Worm (Caenorhabditis elegans) whole organism, L2 larva: ENCODE data around the gene C08A9.3.

ENCODE experiments used
- ama-1 ChIP-seq: fragments of 150-350 bp; optimal IDR thresholded peaks from 2 replicates; lab custom pipeline; 2018; ENCODE audit warnings: inconsistent platforms
- blmp-1 ChIP-seq: sonication (generic microtip); optimal IDR thresholded peaks from 2 replicates; lab custom pipeline; 2017; ENCODE audit warnings: missing genetic modification characterization, mild to moderate bottlenecking, missing compliant biosample characterization, antibody characterized with exemption, moderate library complexity; ENCODE audit not compliant: insufficient read depth
- ceh-16 ChIP-seq: fragments of 150-350 bp; optimal IDR thresholded peaks from 2 replicates; lab custom pipeline; 2014; ENCODE audit warnings: missing biosample characterization, missing genetic modification characterization
- mdl-1 ChIP-seq, 2 experiments: fragments of 150-350 bp in 1 of 2; sonication (generic microtip) in 1 of 2; optimal IDR thresholded peaks; 2 replicates each; lab custom pipeline; 2017; ENCODE audit warnings: missing biosample characterization in 2 of 2, missing genetic modification characterization in 2 of 2
- nhr-10 ChIP-seq: sonication (generic microtip); optimal IDR thresholded peaks from 2 replicates; lab custom pipeline; 2017; ENCODE audit warnings: missing biosample characterization, missing genetic modification characterization
- nhr-23 ChIP-seq: fragments of 150-350 bp; optimal IDR thresholded peaks from 2 replicates; lab custom pipeline; 2014; ENCODE audit warnings: missing biosample characterization, missing genetic modification reagents, missing genetic modification characterization
- nhr-77 ChIP-seq: fragments of 150-350 bp; optimal IDR thresholded peaks from 2 replicates; lab custom pipeline; 2014; ENCODE audit warnings: missing biosample characterization, missing genetic modification characterization
- snpc-4 ChIP-seq: fragments of 150-350 bp; optimal IDR thresholded peaks from 2 replicates; lab custom pipeline; 2014; ENCODE audit warnings: missing biosample characterization, missing genetic modification characterization
- unc-39 ChIP-seq: fragments of 150-350 bp; optimal IDR thresholded peaks from 2 replicates; lab custom pipeline; 2014; ENCODE audit warnings: missing biosample characterization, missing genetic modification characterization
- ztf-4 ChIP-seq: fragments of 150-350 bp; optimal IDR thresholded peaks from 2 replicates; lab custom pipeline; 2014; ENCODE audit warnings: missing biosample characterization, missing genetic modification characterization

- TF ChIP-seq ztf-4 (tag; lab: Kevin White, UChicago) = no peak
- no peak for TF ChIP-seq nhr-10 (tag; lab: Kevin White, UChicago)
- no peak for TF ChIP-seq nhr-23 (tag; lab: Kevin White, UChicago)
- no peak for TF ChIP-seq mdl-1 (tag; optimal IDR thresholded peaks at IDR 0.05; lab: Kevin White, UChicago)
- TF ChIP-seq nhr-77 (tag; lab: Kevin White, UChicago) = no peak
- no peak for TF ChIP-seq blmp-1
- TF ChIP-seq snpc-4 (tag; lab: Kevin White, UChicago) = no peak
- no peak for TF ChIP-seq ama-1 (lab: Kevin White, UChicago)
- TF ChIP-seq ceh-16 (tag; lab: Kevin White, UChicago) = no peak
- TF ChIP-seq unc-39 (tag; lab: Kevin White, UChicago) = no peak
Observed at ce11 chrX:17134427-17134826, 41.3 kb upstream of the C08A9.3 start, which contains the start of gene K09E3.7.
